Fruit fly (Drosophila melanogaster) whole organism, wandering third instar larva: ENCODE data around the gene CG33664.

Source experiments
- Abd-B ChIP-seq: fragments of >200 bp; optimal IDR thresholded peaks from 2 replicates; lab custom pipeline; 2017; ENCODE audit warnings: missing biosample characterization, missing genetic modification characterization
- CG32264 ChIP-seq: fragments of 200-800 bp; sonication (Bioruptor generic); optimal IDR thresholded peaks from 2 replicates; lab custom pipeline; 2016; ENCODE audit warnings: missing biosample characterization, missing genetic modification characterization
- CG9705 ChIP-seq: fragments of 200-800 bp; sonication (Bioruptor generic); optimal IDR thresholded peaks from 2 replicates; lab custom pipeline; 2018; ENCODE audit warnings: missing biosample characterization, mild to moderate bottlenecking, missing genetic modification characterization
- CrebA ChIP-seq: fragments of 200-800 bp; sonication (Bioruptor generic); optimal IDR thresholded peaks from 2 replicates; lab custom pipeline; 2016; ENCODE audit warnings: missing biosample characterization, mild to moderate bottlenecking, missing genetic modification characterization, borderline replicate concordance
- GATAd ChIP-seq: sonication (Bioruptor generic); optimal IDR thresholded peaks from 2 replicates; lab custom pipeline; 2016; ENCODE audit warnings: missing biosample characterization, missing genetic modification characterization
- HLH106 ChIP-seq: fragments of 200-800 bp; optimal IDR thresholded peaks from 3 replicates; lab custom pipeline; 2019; ENCODE audit warnings: missing biosample characterization, mild to moderate bottlenecking, missing genetic modification characterization, moderate library complexity
- Hnf4 ChIP-seq: fragments of 200-800 bp; sonication (Bioruptor generic); optimal IDR thresholded peaks from 2 replicates; lab custom pipeline; 2016; ENCODE audit warnings: missing biosample characterization, mild to moderate bottlenecking, missing genetic modification characterization
- Hr78 ChIP-seq: fragments of >200 bp; optimal IDR thresholded peaks from 2 replicates; lab custom pipeline; 2017; ENCODE audit warnings: missing biosample characterization, missing genetic modification characterization
- Jra ChIP-seq: sonication (Bioruptor generic); optimal IDR thresholded peaks from 2 replicates; lab custom pipeline; 2016; ENCODE audit warnings: missing biosample characterization, missing genetic modification characterization
- Mio ChIP-seq: sonication (Bioruptor generic); optimal IDR thresholded peaks from 2 replicates; lab custom pipeline; 2016; ENCODE audit warnings: missing biosample characterization, missing genetic modification characterization
- Myc ChIP-seq: fragments of >200 bp; optimal IDR thresholded peaks from 2 replicates; lab custom pipeline; 2017
- N ChIP-seq: fragments of >200 bp; optimal IDR thresholded peaks from 2 replicates; lab custom pipeline; 2018; ENCODE audit warnings: missing biosample characterization, missing external identifiers, missing genetic modification characterization
- OdsH ChIP-seq: fragments of 200-800 bp; sonication (Bioruptor generic); optimal IDR thresholded peaks from 2 replicates; lab custom pipeline; 2016; ENCODE audit warnings: missing biosample characterization, mild to moderate bottlenecking, missing genetic modification characterization
- Rel ChIP-seq, 2 experiments: fragments of 200-800 bp; sonication (Bioruptor generic) in 1 of 2; optimal IDR thresholded peaks; 2 replicates in 1 of 2; 3 replicates in 1 of 2; lab custom pipeline; 2016 to 2019; ENCODE audit warnings: mild to moderate bottlenecking in 2 of 2, missing biosample characterization in 2 of 2, missing genetic modification characterization in 2 of 2, moderate library complexity in 1 of 2
- Sp1 ChIP-seq: fragments of 200-800 bp; sonication (Bioruptor generic); optimal IDR thresholded peaks from 3 replicates; lab custom pipeline; 2019; ENCODE audit warnings: missing biosample characterization, mild to moderate bottlenecking, missing genetic modification characterization, moderate library complexity
- Vsx2 ChIP-seq: fragments of 200-300, 225-300 bp; sonication (Bioruptor generic); optimal IDR thresholded peaks from 2 replicates; lab custom pipeline; 2018; ENCODE audit warnings: missing biosample characterization, missing genetic modification characterization; ENCODE audit not compliant: partially characterized antibody
- br ChIP-seq: fragments of 200-800 bp; sonication (Bioruptor generic); optimal IDR thresholded peaks from 2 replicates; lab custom pipeline; 2016; ENCODE audit warnings: missing biosample characterization, missing genetic modification characterization
- dmrt93B ChIP-seq: fragments of 200-800 bp; sonication (Bioruptor generic); optimal IDR thresholded peaks from 2 replicates; lab custom pipeline; 2018; ENCODE audit warnings: missing biosample characterization, mild to moderate bottlenecking, missing genetic modification characterization
- dsf ChIP-seq: sonication (Bioruptor generic); optimal IDR thresholded peaks from 2 replicates; lab custom pipeline; 2016; ENCODE audit warnings: missing biosample characterization, missing genetic modification characterization, borderline replicate concordance
- ey ChIP-seq: fragments of 200-800 bp; sonication (Bioruptor generic); optimal IDR thresholded peaks from 2 replicates; lab custom pipeline; 2016; ENCODE audit warnings: missing biosample characterization, missing genetic modification characterization
- foxo ChIP-seq, 2 experiments: fragments of 200-800 bp; sonication (Bioruptor generic); optimal IDR thresholded peaks; 2 replicates in 1 of 2; 3 replicates in 1 of 2; lab custom pipeline; 2016 to 2017; ENCODE audit warnings: missing biosample characterization in 2 of 2, missing genetic modification characterization in 2 of 2
- fru ChIP-seq: fragments of 200-800 bp; sonication (Bioruptor generic); optimal IDR thresholded peaks from 3 replicates; lab custom pipeline; 2016; ENCODE audit warnings: missing biosample characterization, mild to moderate bottlenecking, missing genetic modification characterization
- h ChIP-seq: fragments of 200-800 bp; sonication (Bioruptor generic); optimal IDR thresholded peaks from 3 replicates; lab custom pipeline; 2016; ENCODE audit warnings: missing biosample characterization, mild to moderate bottlenecking, missing genetic modification characterization
- jim ChIP-seq: fragments of 175-275, 200-325 bp; sonication (Bioruptor generic); optimal IDR thresholded peaks from 2 replicates; lab custom pipeline; 2016; ENCODE audit warnings: missing biosample characterization, mild to moderate bottlenecking, missing genetic modification characterization
- lola ChIP-seq: fragments of >200 bp; optimal IDR thresholded peaks from 2 replicates; lab custom pipeline; 2017; ENCODE audit warnings: missing biosample characterization, missing genetic modification characterization
- pan ChIP-seq: fragments of >200 bp; optimal IDR thresholded peaks from 2 replicates; lab custom pipeline; 2017
- psq ChIP-seq: fragments of 200-800 bp; sonication (Bioruptor generic); optimal IDR thresholded peaks from 3 replicates; lab custom pipeline; 2017; ENCODE audit warnings: missing biosample characterization, mild to moderate bottlenecking, missing genetic modification characterization, moderate library complexity
- rgr ChIP-seq: fragments of 200-800 bp; sonication (Bioruptor generic); optimal IDR thresholded peaks from 3 replicates; lab custom pipeline; 2016; ENCODE audit warnings: missing biosample characterization, mild to moderate bottlenecking, missing genetic modification characterization
- sage ChIP-seq: fragments of 200-800 bp; sonication (Bioruptor generic); optimal IDR thresholded peaks from 2 replicates; lab custom pipeline; 2016; ENCODE audit warnings: missing biosample characterization, mild to moderate bottlenecking, missing genetic modification characterization
- sv ChIP-seq: fragments of 200-800 bp; sonication (Bioruptor generic); optimal IDR thresholded peaks from 3 replicates; lab custom pipeline; 2016; ENCODE audit warnings: missing biosample characterization, missing genetic modification characterization
- usp ChIP-seq: fragments of >200 bp; optimal IDR thresholded peaks from 2 replicates; lab custom pipeline; 2017; ENCODE audit warnings: missing biosample characterization, missing genetic modification characterization
- woc ChIP-seq: sonication (Bioruptor generic); optimal IDR thresholded peaks from 2 replicates; lab custom pipeline; 2016; ENCODE audit warnings: missing biosample characterization, mild to moderate bottlenecking, missing genetic modification characterization

The CG33664 gene

dm6 chrX:6356748-6357397 lies 27.1 kb upstream of the CG33664 start:
- TF ChIP-seq rgr (GFP tag; lab: Kevin White, UChicago) (peak; percentile 48), foxo (GFP tag; optimal IDR thresholded peaks at IDR 0.05; lab: Kevin White, UChicago) (peak in 1 of 2 experiments; percentile 29), sv (no peak), h (GFP tag; lab: Kevin White, UChicago) (peak; percentile 33), N (GFP tag; lab: Kevin White, UChicago) (no peak), HLH106 (tag; lab: Kevin White, UChicago) (peak; percentile 25), jim (GFP tag; lab: Kevin White, UChicago) (no peak), psq (GFP tag; lab: Kevin White, UChicago) (peak; percentile 17)

- TF ChIP-seq Rel (GFP tag; optimal IDR thresholded peaks at IDR 0.05; lab: Kevin White, UChicago) (no peak), Rel (tag; optimal IDR thresholded peaks at IDR 0.05; lab: Kevin White, UChicago) (peak; percentile 35), psq (GFP tag; lab: Kevin White, UChicago) (no peak)
- TF ChIP-seq, all 38 proteins: peak for 1
Measured at dm6 chrX:6357456-6358007, 26.5 kb upstream of the CG33664 start.

dm6 chrX:6358198-6358597 lies 25.8 kb upstream of the CG33664 start:
- TF ChIP-seq N (GFP tag; lab: Kevin White, UChicago) (no peak), sage (no peak), OdsH (GFP tag; lab: Kevin White, UChicago) (no peak), Hr78 (GFP tag; lab: Kevin White, UChicago) (no peak), Rel (GFP tag; optimal IDR thresholded peaks at IDR 0.05; lab: Kevin White, UChicago) (no peak), Rel (tag; optimal IDR thresholded peaks at IDR 0.05; lab: Kevin White, UChicago) (peak; percentile 99), CrebA (no peak)

- TF ChIP-seq woc, result no peak
- no peak for TF ChIP-seq h (GFP tag; lab: Kevin White, UChicago)
- TF ChIP-seq Mio (GFP tag; lab: Kevin White, UChicago), result no peak
- no peak for TF ChIP-seq OdsH (GFP tag; lab: Kevin White, UChicago)
- TF ChIP-seq foxo (GFP tag; optimal IDR thresholded peaks at IDR 0.05; lab: Kevin White, UChicago), result no peak
Measured at dm6 chrX:6361215-6361614, 22.8 kb upstream of the CG33664 start.

- no peak for TF ChIP-seq Jra (GFP tag; lab: Kevin White, UChicago)
- TF ChIP-seq sage, result no peak
- TF ChIP-seq CG32264 (GFP tag; lab: Kevin White, UChicago), result no peak
- no peak for TF ChIP-seq lola (GFP tag; lab: Kevin White, UChicago)
- no peak for TF ChIP-seq woc
- TF ChIP-seq foxo (GFP tag; optimal IDR thresholded peaks at IDR 0.05; lab: Kevin White, UChicago), result no peak
- no peak for TF ChIP-seq OdsH (GFP tag; lab: Kevin White, UChicago)
- TF ChIP-seq pan, result no peak
- no peak for TF ChIP-seq GATAd (GFP tag; lab: Kevin White, UChicago)
- TF ChIP-seq Abd-B (GFP tag; lab: Kevin White, UChicago), result no peak
- TF ChIP-seq Mio (GFP tag; lab: Kevin White, UChicago), result no peak
- TF ChIP-seq CG9705 (GFP tag; lab: Kevin White, UChicago), result no peak
- TF ChIP-seq, all 38 proteins: peak for 0
Measured at dm6 chrX:6365632-6366356, 18.2 kb upstream of the CG33664 start, which contains the start of the genes swa and Marf. TSS of gene swa (minus strand) at chrX:6365708. TSS of gene Marf (plus strand) at chrX:6365949.

dm6 chrX:6366357-6366691 lies 17.7 kb upstream of the CG33664 start:
- peak; percentile 61 for TF ChIP-seq dsf (GFP tag; lab: Kevin White, UChicago)
- no peak for TF ChIP-seq lola (GFP tag; lab: Kevin White, UChicago)
- TF ChIP-seq CG32264 (GFP tag; lab: Kevin White, UChicago), result peak; percentile 86
- peak; percentile 95 for TF ChIP-seq rgr (GFP tag; lab: Kevin White, UChicago)
- TF ChIP-seq jim (GFP tag; lab: Kevin White, UChicago), result peak; percentile 67
- TF ChIP-seq OdsH (GFP tag; lab: Kevin White, UChicago), result peak; percentile 92
- peak; percentile 96 for TF ChIP-seq HLH106 (tag; lab: Kevin White, UChicago)
- TF ChIP-seq Vsx2 (GFP tag; lab: Kevin White, UChicago), result no peak
- TF ChIP-seq psq (GFP tag; lab: Kevin White, UChicago), result peak; percentile 83
- no peak for TF ChIP-seq Rel (GFP tag; optimal IDR thresholded peaks at IDR 0.05; lab: Kevin White, UChicago)
- TF ChIP-seq Rel (tag; optimal IDR thresholded peaks at IDR 0.05; lab: Kevin White, UChicago), result peak; percentile 89
- TF ChIP-seq br, result peak; percentile 93
- peak; percentile 81 to 97 for TF ChIP-seq foxo (GFP tag; optimal IDR thresholded peaks at IDR 0.05; lab: Kevin White, UChicago)
- peak; percentile 66 for TF ChIP-seq GATAd (GFP tag; lab: Kevin White, UChicago)
- peak; percentile 53 for TF ChIP-seq sv
- peak; percentile 87 for TF ChIP-seq dmrt93B (GFP tag; lab: Kevin White, UChicago)
- peak; percentile 86 for TF ChIP-seq woc
- TF ChIP-seq Abd-B (GFP tag; lab: Kevin White, UChicago), result no peak
- peak; percentile 94 for TF ChIP-seq fru (GFP tag; lab: Kevin White, UChicago)
- peak; percentile 80 for TF ChIP-seq Jra (GFP tag; lab: Kevin White, UChicago)
- peak; percentile 95 for TF ChIP-seq ey
- TF ChIP-seq usp (GFP tag; lab: Kevin White, UChicago), result no peak
- peak; percentile 93 for TF ChIP-seq sage
- peak; percentile 95 for TF ChIP-seq h (GFP tag; lab: Kevin White, UChicago)
- no peak for TF ChIP-seq pan
- TF ChIP-seq Mio (GFP tag; lab: Kevin White, UChicago), result peak; percentile 82
- TF ChIP-seq Sp1 (GFP tag; lab: Kevin White, UChicago), result peak; percentile 93
- no peak for TF ChIP-seq Myc (lab: Kevin White, UChicago)
- peak; percentile 95 for TF ChIP-seq Hnf4 (GFP tag; lab: Kevin White, UChicago)
- TF ChIP-seq CG9705 (GFP tag; lab: Kevin White, UChicago), result peak; percentile 93
- TF ChIP-seq CrebA, result no peak
